Worm (Caenorhabditis elegans) whole organism, early embryonic: ENCODE results near the gene Y24D9A.7.

Experiments
- F13C5.2 ChIP-seq: sonication (generic microtip); optimal IDR thresholded peaks from 2 replicates; lab custom pipeline; 2017; ENCODE audit warnings: mild to moderate bottlenecking, missing genetic modification characterization, inconsistent platforms, missing compliant biosample characterization
- ama-1 ChIP-seq: fragments of 150-350 bp; optimal IDR thresholded peaks from 2 replicates; lab custom pipeline; 2014
- ceh-13 ChIP-seq: fragments of 200-800 bp; sonication (Bioruptor generic); optimal IDR thresholded peaks from 2 replicates; lab custom pipeline; 2018; ENCODE audit warnings: mild to moderate bottlenecking, missing genetic modification characterization, missing compliant biosample characterization
- flt-1 ChIP-seq: fragments of 200-800 bp; sonication (Bioruptor generic); IDR thresholded peaks from 2 replicates; pipeline ENCODE4 v1.3.6; 2022; ENCODE audit warnings: missing genetic modification characterization, missing compliant biosample characterization
- hmg-4 ChIP-seq: fragments of 200-800 bp; sonication (Bioruptor generic); optimal IDR thresholded peaks from 2 replicates; lab custom pipeline; 2018; ENCODE audit warnings: mild to moderate bottlenecking, missing genetic modification characterization, missing compliant biosample characterization
- hnd-1 ChIP-seq: sonication (generic microtip); optimal IDR thresholded peaks from 2 replicates; lab custom pipeline; 2016; ENCODE audit warnings: missing genetic modification characterization, missing compliant biosample characterization
- pes-1 ChIP-seq: fragments of 200-800 bp; sonication (Bioruptor generic); IDR thresholded peaks from 2 replicates; pipeline ENCODE4 v1.3.6; 2022; ENCODE audit warnings: missing genetic modification reagents, missing genetic modification characterization, missing compliant biosample characterization
- scrt-1 ChIP-seq: fragments of 200-800 bp; sonication (Bioruptor generic); IDR thresholded peaks from 2 replicates; pipeline ENCODE4 v1.3.6; 2022; ENCODE audit warnings: missing genetic modification characterization, missing compliant biosample characterization
- sea-1 ChIP-seq: fragments of 200-800 bp; sonication (Bioruptor generic); conservative IDR thresholded peaks from 2 replicates; pipeline ENCODE4 v1.3.6; 2022; ENCODE audit warnings: missing genetic modification characterization, missing compliant biosample characterization
- tbx-11 ChIP-seq: fragments of 200-800 bp; sonication (Bioruptor generic); IDR thresholded peaks from 2 replicates; pipeline ENCODE4 v1.3.6; 2022; ENCODE audit warnings: missing genetic modification characterization, missing compliant biosample characterization
- tra-4 ChIP-seq: sonication (generic microtip); optimal IDR thresholded peaks from 2 replicates; lab custom pipeline; 2017; ENCODE audit warnings: missing genetic modification characterization, missing compliant biosample characterization

ce11 chrIV:4422029-4422428, 17.1 kb upstream of the Y24D9A.7 start, which contains the start of gene clec-175:
- TF ChIP-seq hmg-4 (GFP tag; lab: Kevin White, UChicago), result no peak
- TF ChIP-seq ama-1 (lab: Kevin White, UChicago), result no peak
- no peak for TF ChIP-seq tbx-11 (GFP tag; lab: Robert Waterston, UW)
- no peak for TF ChIP-seq F13C5.2 (tag; lab: Kevin White, UChicago)
- TF ChIP-seq ceh-13, result no peak
- TF ChIP-seq tra-4 (tag; lab: Kevin White, UChicago), result no peak
- TF ChIP-seq sea-1, result no peak
- no peak for TF ChIP-seq pes-1
- TF ChIP-seq flt-1, result no peak
- TF ChIP-seq scrt-1 (GFP tag; lab: Robert Waterston, UW), result no peak
- TF ChIP-seq hnd-1 (tag; lab: Kevin White, UChicago), result no peak
